Worm (Caenorhabditis elegans): ENCODE measurements around the gene C16C10.2.

The C16C10.2 gene

DNA sequence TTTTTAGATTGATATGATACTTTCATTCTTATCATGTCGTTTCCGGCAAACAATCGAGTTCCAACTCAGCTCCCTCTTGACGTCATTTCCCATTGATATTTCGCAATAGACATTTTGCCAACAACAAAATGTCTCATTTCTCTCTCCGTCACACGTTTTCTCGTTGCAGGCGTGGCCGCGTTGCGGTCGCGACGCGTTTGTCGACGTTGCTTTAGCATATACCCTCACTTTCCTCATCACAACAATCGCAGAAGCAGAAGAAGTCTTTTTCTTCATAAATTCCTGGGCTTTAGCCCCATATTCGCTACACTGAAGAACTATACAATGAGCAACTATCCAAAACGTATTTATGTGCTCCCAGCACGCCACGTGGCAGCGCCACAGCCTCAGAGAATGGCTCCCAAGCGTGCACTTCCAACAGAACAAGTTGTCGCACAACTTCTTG, 15.2 kb upstream of the C16C10.2 start, which contains the start of gene xbp-1 (continued):
- peak; percentile 100 for TF ChIP-seq cebp-1 (GFP tag; IDR thresholded peaks at IDR 0.05)
- TF ChIP-seq cebp-1 (tag; optimal IDR thresholded peaks at IDR 0.05): peak; percentile 100
- TF ChIP-seq Y53F4B.3 (GFP tag; IDR thresholded peaks at IDR 0.05): no peak
- TF ChIP-seq snpc-3.4 (tag; optimal IDR thresholded peaks at IDR 0.05): no peak
- no peak for TF ChIP-seq him-1 (tag; optimal IDR thresholded peaks at IDR 0.05)
- peak; percentile 95 for TF ChIP-seq ets-4 (GFP tag; optimal IDR thresholded peaks at IDR 0.05)
- TF ChIP-seq C17E4.6 (GFP tag; IDR thresholded peaks at IDR 0.05): no peak
- no peak for TF ChIP-seq B0019.2 (GFP tag; conservative IDR thresholded peaks at IDR 0.05)
- TF ChIP-seq ztf-28 (GFP tag; IDR thresholded peaks at IDR 0.05): no peak
- TF ChIP-seq zfh-2 (GFP tag; conservative IDR thresholded peaks at IDR 0.05): peak; percentile 85
- TF ChIP-seq F52B5.7 (tag; optimal IDR thresholded peaks at IDR 0.05): no peak
- peak; percentile 69 for TF ChIP-seq ceh-27 (GFP tag; optimal IDR thresholded peaks at IDR 0.05)
- TF ChIP-seq pbrm-1 (GFP tag; IDR thresholded peaks at IDR 0.05): peak; percentile 55; the same call in 1 of the 2 replicates
- TF ChIP-seq ztf-26 (tag; optimal IDR thresholded peaks at IDR 0.05): peak; percentile 44
- no peak for TF ChIP-seq hlh-12 (tag; optimal IDR thresholded peaks at IDR 0.05)
- peak; percentile 59; the same call in 1 of the 2 replicates for TF ChIP-seq let-526 (GFP tag; IDR thresholded peaks at IDR 0.05)
- TF ChIP-seq ceh-100 (GFP tag; IDR thresholded peaks at IDR 0.05): no peak
- peak; percentile 31 for TF ChIP-seq rcor-1 (GFP tag; IDR thresholded peaks at IDR 0.05)
- no peak for TF ChIP-seq tbx-9 (tag; optimal IDR thresholded peaks at IDR 0.05; ENCODE audit: borderline replicate concordance)
- peak; percentile 62 for TF ChIP-seq C06A6.2 (GFP tag; conservative IDR thresholded peaks at IDR 0.05)
- 0 out of 2 replicates have a peak, but pooled peaks have one; percentile 38 for TF ChIP-seq Y95B8A.8 (GFP tag; IDR thresholded peaks at IDR 0.05)
- TF ChIP-seq egl-44 (GFP tag; IDR thresholded peaks at IDR 0.05): peak; percentile 70; the same call in 1 of the 2 replicates
- TF ChIP-seq lin-54 (GFP tag; optimal IDR thresholded peaks at IDR 0.05): peak; percentile 67
- TF ChIP-seq attf-6 (GFP tag; IDR thresholded peaks at IDR 0.05): no peak
- peak; percentile 68; the same call in 1 of the 2 replicates for TF ChIP-seq hmg-1.2 (GFP tag; IDR thresholded peaks at IDR 0.05)
- TF ChIP-seq somi-1 (GFP tag; optimal IDR thresholded peaks at IDR 0.05): peak; percentile 59
- no peak for TF ChIP-seq xnd-1 (tag; optimal IDR thresholded peaks at IDR 0.05)
- TF ChIP-seq cebp-2 (GFP tag; IDR thresholded peaks at IDR 0.05): no peak
- peak; percentile 76 for TF ChIP-seq unc-62 (GFP tag; optimal IDR thresholded peaks at IDR 0.05)
- no peak for TF ChIP-seq fkh-3 (tag; optimal IDR thresholded peaks at IDR 0.05)
- peak; percentile 32; the same call in 1 of the 2 replicates for TF ChIP-seq ztf-6 (GFP tag; IDR thresholded peaks at IDR 0.05)
- TF ChIP-seq ceh-91 (GFP tag; IDR thresholded peaks at IDR 0.05): no peak
- TF ChIP-seq ztf-18 (tag; optimal IDR thresholded peaks at IDR 0.05): peak; percentile 64
- peak; percentile 80 for TF ChIP-seq ZK185.1 (tag; optimal IDR thresholded peaks at IDR 0.05; ENCODE audit: poor library complexity, severe bottlenecking)
- peak; percentile 78 for TF ChIP-seq ekl-4 (GFP tag; IDR thresholded peaks at IDR 0.05)
- peak; percentile 23 for TF ChIP-seq lsl-1 (GFP tag; optimal IDR thresholded peaks at IDR 0.05)
- peak; percentile 31 for TF ChIP-seq F23B12.7 (tag; optimal IDR thresholded peaks at IDR 0.05; ENCODE audit: insufficient read depth)
- 0 out of 2 replicates have a peak, but pooled peaks have one; percentile 56 for TF ChIP-seq Y53G8AR.9 (GFP tag; conservative IDR thresholded peaks at IDR 0.05)
- no peak for TF ChIP-seq nfya-2 (GFP tag; IDR thresholded peaks at IDR 0.05)
- TF ChIP-seq athp-1 (tag; optimal IDR thresholded peaks at IDR 0.05): peak; percentile 41
- peak; percentile 80 for TF ChIP-seq B0336.3 (GFP tag; IDR thresholded peaks at IDR 0.05)
- TF ChIP-seq chd-7 (tag; optimal IDR thresholded peaks at IDR 0.05): peak; percentile 77
- TF ChIP-seq hsf-1 (GFP tag; IDR thresholded peaks at IDR 0.05): no peak
- peak; percentile 79 for TF ChIP-seq nhr-90 (tag; optimal IDR thresholded peaks at IDR 0.05)
- TF ChIP-seq nhr-80 (tag; optimal IDR thresholded peaks at IDR 0.05): peak; percentile 100
- peak; percentile 91 for TF ChIP-seq madf-10 (tag; optimal IDR thresholded peaks at IDR 0.05)
- TF ChIP-seq gei-17 (GFP tag; optimal IDR thresholded peaks at IDR 0.05): peak; percentile 38
- peak; percentile 3 for TF ChIP-seq ztf-3 (GFP tag; optimal IDR thresholded peaks at IDR 0.05)
- TF ChIP-seq pha-4 (tag; optimal IDR thresholded peaks at IDR 0.05): peak; percentile 94
